Fruit fly (Drosophila melanogaster) whole organism, embryonic: ENCODE results near the gene Rpn1.
A peak's percentile ranks its signal among the peaks of the same experiment; 100 is the strongest.

Source experiments
- Abd-B ChIP-seq: fragments of 200-800 bp; sonication (Bioruptor generic); optimal IDR thresholded peaks from 2 replicates; lab custom pipeline; 2018; ENCODE audit warnings: missing biosample characterization, mild to moderate bottlenecking, missing genetic modification characterization, moderate library complexity
- Aef1 ChIP-seq: fragments of 200-800 bp; sonication (Bioruptor generic); IDR thresholded peaks from 3 replicates; pipeline ENCODE4 v1.3.6; 2022; ENCODE audit warnings: missing biosample characterization, missing genetic modification characterization
- Bteb2 ChIP-seq: fragments of 200-800 bp; sonication (Bioruptor generic); optimal IDR thresholded peaks from 2 replicates; lab custom pipeline; 2016; ENCODE audit warnings: missing biosample characterization, missing genetic modification characterization
- CG10274 ChIP-seq: fragments of 200-800 bp; sonication (Bioruptor generic); optimal IDR thresholded peaks from 3 replicates; lab custom pipeline; 2017; ENCODE audit warnings: missing biosample characterization, mild to moderate bottlenecking, missing genetic modification characterization
- CG11696 ChIP-seq: fragments of 200-800 bp; sonication (Bioruptor generic); IDR thresholded peaks from 2 replicates; pipeline ENCODE4 v1.3.6; 2022; ENCODE audit warnings: missing biosample characterization, missing genetic modification characterization
- CG12942 ChIP-seq: fragments of 200-800 bp; sonication (Bioruptor generic); optimal IDR thresholded peaks from 3 replicates; lab custom pipeline; 2016; ENCODE audit warnings: missing biosample characterization, missing genetic modification characterization
- CG13775 ChIP-seq: fragments of 200-800 bp; sonication (Bioruptor generic); optimal IDR thresholded peaks from 3 replicates; lab custom pipeline; 2017; ENCODE audit warnings: missing biosample characterization, mild to moderate bottlenecking, missing genetic modification characterization
- CG13894 ChIP-seq: fragments of 200-800 bp; sonication (Bioruptor generic); optimal IDR thresholded peaks from 3 replicates; lab custom pipeline; 2018; ENCODE audit warnings: missing biosample characterization, mild to moderate bottlenecking, missing genetic modification characterization, moderate library complexity
- CG14667 ChIP-seq: fragments of 200-800 bp; sonication (Bioruptor generic); IDR thresholded peaks from 2 replicates; pipeline ENCODE4 v1.3.6; 2022; ENCODE audit warnings: missing biosample characterization, missing genetic modification characterization
- CG15073 ChIP-seq: fragments of 200-800 bp; sonication (Bioruptor generic); optimal IDR thresholded peaks from 2 replicates; lab custom pipeline; 2016; ENCODE audit warnings: missing biosample characterization, missing genetic modification characterization
- CG15479 ChIP-seq: fragments of 200-800 bp; sonication (Bioruptor generic); optimal IDR thresholded peaks from 3 replicates; lab custom pipeline; 2019; ENCODE audit warnings: missing biosample characterization, mild to moderate bottlenecking, missing genetic modification characterization, moderate library complexity
- CG15514 ChIP-seq: fragments of 200-800 bp; sonication (Bioruptor generic); optimal IDR thresholded peaks from 3 replicates; lab custom pipeline; 2017; ENCODE audit warnings: missing biosample characterization, missing genetic modification characterization, mild to moderate bottlenecking, moderate library complexity, missing genetic modification reagents
- CG1603 ChIP-seq: fragments of 200-800 bp; sonication (Bioruptor generic); optimal IDR thresholded peaks from 2 replicates; lab custom pipeline; 2019; ENCODE audit warnings: missing biosample characterization, mild to moderate bottlenecking, missing genetic modification characterization, moderate library complexity
- CG16779 ChIP-seq: fragments of 200-800 bp; sonication (Bioruptor generic); IDR thresholded peaks from 2 replicates; pipeline ENCODE4 v1.3.6; 2022; ENCODE audit warnings: missing biosample characterization, missing genetic modification characterization
- CG2129 ChIP-seq: fragments of 200-800 bp; sonication (Bioruptor generic); IDR thresholded peaks from 2 replicates; pipeline ENCODE4 v1.3.6; 2022; ENCODE audit warnings: missing biosample characterization, missing genetic modification characterization; ENCODE audit not compliant: partially characterized antibody
- CG2202 ChIP-seq: fragments of 200-800 bp; sonication (Bioruptor generic); optimal IDR thresholded peaks from 2 replicates; lab custom pipeline; 2018; ENCODE audit warnings: missing biosample characterization, mild to moderate bottlenecking, missing genetic modification characterization
- CG2889 ChIP-seq: fragments of 200-800 bp; sonication (Bioruptor generic); IDR thresholded peaks from 3 replicates; pipeline ENCODE4 v1.3.6; 2022; ENCODE audit warnings: missing biosample characterization, missing genetic modification characterization
- CG33213 ChIP-seq: fragments of 200-800 bp; sonication (Bioruptor generic); optimal IDR thresholded peaks from 3 replicates; lab custom pipeline; 2016; ENCODE audit warnings: missing biosample characterization, missing genetic modification characterization
- CG34224 ChIP-seq: fragments of 200-800 bp; sonication (Bioruptor generic); IDR thresholded peaks from 3 replicates; pipeline ENCODE4 v1.3.6; 2022; ENCODE audit warnings: missing biosample characterization, missing genetic modification characterization; ENCODE audit not compliant: partially characterized antibody
- CG34376 ChIP-seq: fragments of 200-800 bp; sonication (Bioruptor generic); optimal IDR thresholded peaks from 2 replicates; lab custom pipeline; 2018; ENCODE audit warnings: missing biosample characterization, mild to moderate bottlenecking, missing genetic modification characterization
- CG4707 ChIP-seq: fragments of 200-800 bp; sonication (Bioruptor generic); optimal IDR thresholded peaks from 2 replicates; lab custom pipeline; 2018; ENCODE audit warnings: missing biosample characterization, mild to moderate bottlenecking, missing genetic modification characterization, moderate library complexity
- CG6683 ChIP-seq: fragments of 200-800 bp; sonication (Bioruptor generic); optimal IDR thresholded peaks from 2 replicates; lab custom pipeline; 2017; ENCODE audit warnings: missing biosample characterization, mild to moderate bottlenecking, missing genetic modification characterization, missing genetic modification reagents
- CG7357 ChIP-seq: fragments of 200-800 bp; sonication (Bioruptor generic); IDR thresholded peaks from 3 replicates; pipeline ENCODE4 v1.3.6; 2022; ENCODE audit warnings: missing biosample characterization, missing genetic modification characterization
- CG7745 ChIP-seq: fragments of 200-800 bp; sonication (Bioruptor generic); optimal IDR thresholded peaks from 2 replicates; lab custom pipeline; 2018; ENCODE audit warnings: missing biosample characterization, mild to moderate bottlenecking, missing genetic modification characterization, moderate library complexity
- CG7839 ChIP-seq: fragments of 200-800 bp; sonication (Bioruptor generic); optimal IDR thresholded peaks from 3 replicates; lab custom pipeline; 2018; ENCODE audit warnings: missing biosample characterization, mild to moderate bottlenecking, missing genetic modification characterization, moderate library complexity
- CG7987 ChIP-seq: fragments of 200-800 bp; sonication (Bioruptor generic); optimal IDR thresholded peaks from 2 replicates; lab custom pipeline; 2018; ENCODE audit warnings: missing biosample characterization, mild to moderate bottlenecking, missing genetic modification characterization, moderate library complexity
- CG8388 ChIP-seq: fragments of 200-800 bp; sonication (Bioruptor generic); optimal IDR thresholded peaks from 2 replicates; lab custom pipeline; 2019; ENCODE audit warnings: missing biosample characterization, mild to moderate bottlenecking, missing genetic modification characterization, moderate library complexity
- CoRest ChIP-seq: fragments of 200-800 bp; sonication (Bioruptor generic); optimal IDR thresholded peaks from 3 replicates; lab custom pipeline; 2018; ENCODE audit warnings: missing biosample characterization, mild to moderate bottlenecking, missing genetic modification characterization, moderate library complexity
- D ChIP-seq, 2 experiments: fragments of 200-800 bp in 1 of 2; fragments of >200 bp in 1 of 2; sonication (Bioruptor generic) in 1 of 2; optimal IDR thresholded peaks; 2 replicates in 1 of 2; 3 replicates in 1 of 2; lab custom pipeline; 2017; ENCODE audit warnings: mild to moderate bottlenecking in 1 of 2, missing biosample characterization in 1 of 2, missing genetic modification characterization in 1 of 2, missing genetic modification reagents in 1 of 2
- Fer2 ChIP-seq: fragments of 200-800 bp; sonication (Bioruptor generic); optimal IDR thresholded peaks from 2 replicates; lab custom pipeline; 2018; ENCODE audit warnings: missing biosample characterization, mild to moderate bottlenecking, missing genetic modification characterization, moderate library complexity
- MBD-R2 ChIP-seq: fragments of 200-800 bp; sonication (Bioruptor generic); IDR thresholded peaks from 2 replicates; pipeline ENCODE4 v1.3.6; 2022; ENCODE audit warnings: missing biosample characterization, missing genetic modification characterization
- MESR4 ChIP-seq: fragments of 200-800 bp; sonication (Bioruptor generic); optimal IDR thresholded peaks from 2 replicates; lab custom pipeline; 2018; ENCODE audit warnings: missing biosample characterization, mild to moderate bottlenecking, missing genetic modification characterization, moderate library complexity
- Ptx1 ChIP-seq: fragments of 200-800 bp; sonication (Bioruptor generic); IDR thresholded peaks from 2 replicates; pipeline ENCODE4 v1.3.6; 2022; ENCODE audit warnings: missing biosample characterization, missing genetic modification characterization
- Sin3A ChIP-seq: fragments of >200 bp; optimal IDR thresholded peaks from 2 replicates; lab custom pipeline; 2018
- Sox100B ChIP-seq: fragments of 200-800 bp; sonication (Bioruptor generic); optimal IDR thresholded peaks from 3 replicates; lab custom pipeline; 2018; ENCODE audit warnings: missing biosample characterization, mild to moderate bottlenecking, missing genetic modification characterization
- Trl ChIP-seq, 3 experiments: fragments of >200 bp in 2 of 3; fragments of 200-800 bp in 1 of 3; sonication (Bioruptor generic) in 1 of 3; optimal IDR thresholded peaks; 2 replicates in 1 of 3; 3 replicates in 2 of 3; lab custom pipeline; 2016 to 2017; ENCODE audit warnings: missing biosample characterization in 1 of 3, missing genetic modification characterization in 1 of 3
- br ChIP-seq: fragments of >200 bp; optimal IDR thresholded peaks from 2 replicates; lab custom pipeline; 2017
- cwo ChIP-seq: fragments of 200-800 bp; sonication (Bioruptor generic); optimal IDR thresholded peaks from 3 replicates; lab custom pipeline; 2017; ENCODE audit warnings: missing biosample characterization, missing genetic modification characterization, mild to moderate bottlenecking, moderate library complexity, missing genetic modification reagents
- dimm ChIP-seq: fragments of 200-800 bp; sonication (Bioruptor generic); IDR thresholded peaks from 2 replicates; pipeline ENCODE4 v1.3.6; 2022; ENCODE audit warnings: missing biosample characterization, missing genetic modification characterization
- fd102C ChIP-seq: fragments of 200-800 bp; sonication (Bioruptor generic); optimal IDR thresholded peaks from 2 replicates; lab custom pipeline; 2018; ENCODE audit warnings: missing biosample characterization, mild to moderate bottlenecking, missing genetic modification characterization, moderate library complexity
- fd64A ChIP-seq: fragments of 200-800 bp; sonication (Bioruptor generic); optimal IDR thresholded peaks from 3 replicates; lab custom pipeline; 2018; ENCODE audit warnings: missing biosample characterization, mild to moderate bottlenecking, missing genetic modification characterization
- ind ChIP-seq: fragments of 200-800 bp; sonication (Bioruptor generic); optimal IDR thresholded peaks from 3 replicates; lab custom pipeline; 2016; ENCODE audit warnings: missing biosample characterization, missing genetic modification characterization
- pho ChIP-seq: fragments of 200-800 bp; sonication (Bioruptor generic); optimal IDR thresholded peaks from 2 replicates; lab custom pipeline; 2016; ENCODE audit warnings: missing biosample characterization, missing genetic modification characterization
- prd ChIP-seq, 3 experiments: fragments of >200 bp in 2 of 3; fragments of 200-800 bp in 1 of 3; sonication (Bioruptor generic) in 1 of 3; optimal IDR thresholded peaks in 2 of 3; IDR thresholded peaks in 1 of 3; 2 replicates in 2 of 3; 3 replicates in 1 of 3; pipeline versions ENCODE4 v1.3.6 to Lab custom; 2017 to 2022; ENCODE audit warnings: missing biosample characterization in 1 of 3, missing genetic modification characterization in 1 of 3
- pum ChIP-seq: fragments of 200-800 bp; sonication (Bioruptor generic); optimal IDR thresholded peaks from 2 replicates; lab custom pipeline; 2016; ENCODE audit warnings: missing biosample characterization, missing genetic modification characterization
- schlank ChIP-seq: fragments of 200-800 bp; sonication (Bioruptor generic); optimal IDR thresholded peaks from 2 replicates; lab custom pipeline; 2018; ENCODE audit warnings: missing biosample characterization, mild to moderate bottlenecking, missing genetic modification characterization
- tap ChIP-seq: fragments of 200-800 bp; optimal IDR thresholded peaks from 3 replicates; lab custom pipeline; 2019; ENCODE audit warnings: missing biosample characterization, mild to moderate bottlenecking, missing genetic modification characterization, moderate library complexity
- ttk ChIP-seq: fragments of 200-800 bp; sonication (Bioruptor generic); IDR thresholded peaks from 2 replicates; pipeline ENCODE4 v2.1.2; 2022; ENCODE audit warnings: missing biosample characterization, missing genetic modification characterization

The Rpn1 gene

DNA sequence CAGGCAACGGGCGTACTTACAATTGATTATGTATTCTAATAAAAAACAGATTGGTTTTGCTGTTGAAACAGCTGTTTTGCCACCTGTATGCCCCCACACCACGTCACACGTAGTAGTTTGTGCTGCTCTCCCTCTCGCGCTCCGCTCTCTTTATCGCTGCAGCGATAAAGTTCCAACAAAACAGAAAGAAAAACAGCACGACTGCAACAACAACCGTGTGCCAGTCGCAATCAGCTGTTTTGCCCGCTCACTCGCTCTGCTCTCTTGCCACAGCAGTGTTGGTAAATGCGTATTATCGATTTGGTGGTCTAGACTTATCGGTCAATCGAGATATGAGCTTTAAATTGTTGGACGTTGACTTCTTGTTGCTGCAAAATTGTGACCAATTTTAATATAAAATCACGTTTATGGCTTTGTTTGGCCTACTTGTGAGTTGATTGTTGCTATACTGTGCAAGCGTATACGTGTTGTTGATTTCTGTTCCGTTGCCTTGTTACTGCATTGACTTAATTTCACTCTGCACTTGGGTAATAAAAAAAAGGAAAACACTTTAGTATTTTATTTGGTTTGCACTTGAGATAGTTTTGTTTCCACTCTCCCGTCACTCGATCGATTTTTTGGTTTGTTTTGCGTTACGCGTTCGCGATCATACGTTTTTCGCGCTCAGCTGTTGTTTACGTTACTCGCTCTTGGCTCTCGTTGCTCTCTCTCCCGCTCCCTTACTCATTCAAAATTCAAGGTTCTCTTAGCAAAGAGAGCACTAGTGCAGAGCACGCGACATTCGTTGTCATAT lies 17.8 kb upstream of the Rpn1 start (continued):
- TF ChIP-seq Bteb2 (GFP tag; lab: Kevin White, UChicago) (peak; percentile 46), CG8388 (GFP tag; lab: Kevin White, UChicago) (peak; percentile 10), Fer2 (tag; lab: Kevin White, UChicago) (no peak), CG13775 (GFP tag; lab: Kevin White, UChicago) (no peak), br (lab: Kevin White, UChicago) (no peak), CG15073 (GFP tag; lab: Kevin White, UChicago) (no peak), CoRest (no peak), CG7357 (no peak), CG13894 (tag; lab: Kevin White, UChicago) (no peak), CG7745 (tag; lab: Kevin White, UChicago) (no peak), ttk (GFP tag; lab: Robert Waterston, UW) (no peak), pum (GFP tag; lab: Kevin White, UChicago) (peak; percentile 14), CG14667 (no peak), CG7987 (GFP tag; lab: Kevin White, UChicago) (no peak), CG6683 (no peak), CG2202 (tag; lab: Kevin White, UChicago) (no peak), CG11696 (GFP tag; lab: Robert Waterston, UW) (no peak), CG16779 (GFP tag; lab: Robert Waterston, UW) (no peak), CG2129 (GFP tag; lab: Robert Waterston, UW) (no peak), MBD-R2 (GFP tag; lab: Robert Waterston, UW) (peak; percentile 30; the same call in 1 of the 2 replicates), Ptx1 (GFP tag; lab: Robert Waterston, UW) (no peak), dimm (no peak), D (optimal IDR thresholded peaks at IDR 0.05; lab: Kevin White, UChicago) (peak; percentile 24), D (GFP tag; optimal IDR thresholded peaks at IDR 0.05; lab: Kevin White, UChicago) (no peak), fd102C (GFP tag; lab: Kevin White, UChicago) (no peak), pho (GFP tag; lab: Kevin White, UChicago) (peak; percentile 24), Abd-B (GFP tag; lab: Kevin White, UChicago) (no peak), fd64A (GFP tag; lab: Kevin White, UChicago) (no peak), Sox100B (no peak), prd (optimal IDR thresholded peaks at IDR 0.05; lab: Kevin White, UChicago) (no peak), prd (GFP tag; IDR thresholded peaks at IDR 0.05; lab: Robert Waterston, UW) (no peak), CG7839 (tag; lab: Kevin White, UChicago) (no peak), CG1603 (tag; lab: Kevin White, UChicago) (no peak), Sin3A (lab: Kevin White, UChicago) (peak; percentile 27), Aef1 (GFP tag; lab: Robert Waterston, UW) (no peak), Trl (optimal IDR thresholded peaks at IDR 0.05; lab: Kevin White, UChicago) (peak; percentile 95 to 96), Trl (GFP tag; optimal IDR thresholded peaks at IDR 0.05; lab: Kevin White, UChicago) (peak; percentile 58), CG2889 (GFP tag; lab: Robert Waterston, UW) (no peak), CG34376 (GFP tag; lab: Kevin White, UChicago) (no peak), CG10274 (no peak), schlank (tag; lab: Kevin White, UChicago) (no peak), tap (no peak), CG12942 (no peak), CG34224 (GFP tag; lab: Robert Waterston, UW) (0 out of 3 replicates have a peak, but pooled peaks have one; percentile 59), CG15479 (GFP tag; lab: Kevin White, UChicago) (no peak), CG15514 (GFP tag; lab: Kevin White, UChicago) (peak; percentile 34), MESR4 (GFP tag; lab: Kevin White, UChicago) (peak; percentile 11), CG4707 (GFP tag; lab: Kevin White, UChicago) (peak; percentile 19), CG33213 (GFP tag; lab: Kevin White, UChicago) (no peak), ind (GFP tag; lab: Kevin White, UChicago) (no peak), cwo (GFP tag; lab: Kevin White, UChicago) (peak; percentile 22)
